Worm (Caenorhabditis elegans): Measurements from ENCODE around the gene fbxb-95.

Gene fbxb-95

DNA sequence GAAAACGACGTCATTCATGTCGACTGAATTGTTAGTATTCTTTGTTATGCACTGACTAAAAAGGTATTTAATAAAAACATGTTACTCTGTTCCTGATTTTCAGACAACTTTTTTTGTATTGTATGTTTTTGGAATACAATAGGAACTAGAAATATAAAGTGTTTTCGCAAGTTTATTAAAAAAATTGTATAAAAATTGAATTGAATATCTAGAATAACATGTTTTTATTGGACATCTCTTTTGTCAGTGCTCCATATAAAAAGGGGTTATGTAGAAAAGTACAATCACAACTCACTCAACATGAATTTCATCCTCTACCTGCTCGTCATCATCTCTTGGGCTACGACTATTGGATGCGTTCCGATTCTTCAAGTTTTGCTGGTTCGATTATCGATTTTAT is 41.1 kb downstream of the fbxb-95 start, which contains the start of gene C46F9.5:
TSS of gene C46F9.5 (plus strand) at position 301 of the 400 bp plus-strand sequence.
- no peak for TF ChIP-seq unc-86 (tag; optimal IDR thresholded peaks at IDR 0.05)
- no peak for TF ChIP-seq ceh-34 (tag; optimal IDR thresholded peaks at IDR 0.05)
- no peak for TF ChIP-seq npax-4 (tag; optimal IDR thresholded peaks at IDR 0.05)
- TF ChIP-seq gmeb-2 (tag; optimal IDR thresholded peaks at IDR 0.05): no peak
- no peak for TF ChIP-seq odd-2 (tag; optimal IDR thresholded peaks at IDR 0.05)
- TF ChIP-seq lim-6 (tag; optimal IDR thresholded peaks at IDR 0.05): no peak

DNA sequence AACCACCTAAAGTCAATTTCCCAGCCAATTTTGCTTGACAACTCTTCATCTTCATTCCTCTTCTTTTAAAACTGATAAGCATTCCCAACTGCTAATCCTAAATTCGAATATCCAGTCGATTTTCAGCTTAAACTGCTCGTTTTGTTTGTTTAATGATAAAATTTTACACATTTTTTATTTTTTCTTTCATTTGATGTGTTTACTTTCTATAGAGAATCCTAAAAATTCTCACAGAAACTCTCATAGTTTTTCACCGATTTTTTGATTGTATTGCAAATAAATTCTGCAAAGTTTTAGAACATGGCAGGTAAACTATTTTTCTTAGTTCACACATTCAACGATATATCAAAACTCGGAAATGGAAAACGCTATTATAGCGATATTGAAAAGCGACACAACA is 41.6 kb downstream of the fbxb-95 start, which contains the start of gene math-25:
TSS of gene math-25 (plus strand) at position 301 of the 400 bp plus-strand sequence.
- TF ChIP-seq ceh-34 (tag; optimal IDR thresholded peaks at IDR 0.05) (no peak), che-1 (tag; optimal IDR thresholded peaks at IDR 0.05) (no peak), npax-4 (tag; optimal IDR thresholded peaks at IDR 0.05) (no peak), ceh-24 (tag; optimal IDR thresholded peaks at IDR 0.05) (no peak), lin-11 (tag; optimal IDR thresholded peaks at IDR 0.05) (no peak), sox-2 (GFP tag; IDR thresholded peaks at IDR 0.05) (no peak), ama-1 (optimal IDR thresholded peaks at IDR 0.05) (no peak), tbx-7 (tag; optimal IDR thresholded peaks at IDR 0.05) (no peak), sdc-2 (tag; optimal IDR thresholded peaks at IDR 0.05) (no peak), hlh-8 (tag; optimal IDR thresholded peaks at IDR 0.05) (no peak), fkh-10 (GFP tag; optimal IDR thresholded peaks at IDR 0.05) (no peak), nhr-232 (tag; optimal IDR thresholded peaks at IDR 0.05) (no peak), ahr-1 (tag; optimal IDR thresholded peaks at IDR 0.05) (no peak)

DNA sequence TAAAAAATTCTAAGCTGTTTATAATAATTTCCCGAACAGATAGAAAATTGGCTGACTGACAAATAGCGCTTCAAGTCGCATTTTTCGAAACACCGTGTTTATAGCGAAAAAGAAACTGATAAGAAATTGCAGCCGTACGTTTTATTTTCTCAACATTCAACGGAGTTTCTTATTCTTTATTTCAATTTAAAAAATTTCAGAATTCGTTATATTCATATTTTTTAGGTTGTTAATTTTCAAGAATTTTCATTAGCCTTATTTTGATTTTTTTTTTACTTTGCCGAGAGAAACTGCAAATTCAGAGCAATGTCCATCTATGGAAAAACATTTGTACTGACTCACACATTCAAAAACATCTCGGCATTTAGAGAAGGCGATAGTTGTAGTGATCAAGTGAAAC is 43.7 kb downstream of the fbxb-95 start, which contains the start of gene C46F9.6:
TSS of gene C46F9.6 (plus strand) at position 301 of the 400 bp plus-strand sequence.
- TF ChIP-seq T23F11.4 (GFP tag; optimal IDR thresholded peaks at IDR 0.05) (no peak), ceh-19 (GFP tag; optimal IDR thresholded peaks at IDR 0.05) (no peak), gmeb-2 (tag; optimal IDR thresholded peaks at IDR 0.05) (no peak), syd-9 (tag; optimal IDR thresholded peaks at IDR 0.05) (no peak), ceh-31 (tag; optimal IDR thresholded peaks at IDR 0.05) (no peak), Y22D7AL.16 (tag; optimal IDR thresholded peaks at IDR 0.05) (no peak)

DNA sequence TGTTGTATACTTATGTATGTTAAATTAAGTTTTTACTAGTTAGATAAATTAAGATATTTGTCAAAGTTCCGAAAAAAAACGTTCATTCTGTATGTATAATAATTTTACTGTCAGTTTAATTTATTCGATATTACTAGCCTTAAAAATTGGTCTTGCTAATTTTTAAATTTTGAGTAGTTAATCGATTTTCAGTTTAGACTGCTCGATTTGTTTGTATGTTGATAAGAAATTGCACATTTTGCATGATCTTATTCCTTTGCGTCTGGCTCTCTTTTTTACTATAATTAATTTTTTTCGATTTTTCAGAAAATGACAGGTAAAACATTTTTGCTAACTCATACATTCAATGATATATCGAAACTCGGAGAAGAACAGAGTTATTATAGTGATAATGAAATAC is 45.7 kb downstream of the fbxb-95 start, which contains the start of gene math-24:
TSS of gene math-24 (plus strand) at position 301 of the 400 bp plus-strand sequence.
- TF ChIP-seq ref-2 (tag; optimal IDR thresholded peaks at IDR 0.05) (no peak), npax-4 (tag; optimal IDR thresholded peaks at IDR 0.05) (no peak), sdc-2 (tag; optimal IDR thresholded peaks at IDR 0.05) (no peak), fkh-6 (tag; optimal IDR thresholded peaks at IDR 0.05) (no peak), ceh-31 (tag; optimal IDR thresholded peaks at IDR 0.05) (no peak), unc-42 (tag; optimal IDR thresholded peaks at IDR 0.05) (no peak), hlh-6 (tag; optimal IDR thresholded peaks at IDR 0.05) (no peak), T23F11.4 (GFP tag; optimal IDR thresholded peaks at IDR 0.05) (no peak), gmeb-2 (tag; optimal IDR thresholded peaks at IDR 0.05) (no peak), ceh-45 (GFP tag; IDR thresholded peaks at IDR 0.05) (no peak), ceh-9 (tag; optimal IDR thresholded peaks at IDR 0.05) (no peak), dmd-4 (tag; optimal IDR thresholded peaks at IDR 0.05; ENCODE audit: borderline replicate concordance) (no peak), nfya-1 (tag; optimal IDR thresholded peaks at IDR 0.05) (no peak), che-1 (tag; optimal IDR thresholded peaks at IDR 0.05) (no peak), C38D4.7 (GFP tag; optimal IDR thresholded peaks at IDR 0.05) (no peak), ceh-22 (tag; optimal IDR thresholded peaks at IDR 0.05) (no peak), ceh-19 (GFP tag; optimal IDR thresholded peaks at IDR 0.05) (no peak), sox-4 (tag; optimal IDR thresholded peaks at IDR 0.05) (no peak), pha-4 (tag; optimal IDR thresholded peaks at IDR 0.05) (no peak), ztf-16 (tag; optimal IDR thresholded peaks at IDR 0.05) (no peak)

DNA sequence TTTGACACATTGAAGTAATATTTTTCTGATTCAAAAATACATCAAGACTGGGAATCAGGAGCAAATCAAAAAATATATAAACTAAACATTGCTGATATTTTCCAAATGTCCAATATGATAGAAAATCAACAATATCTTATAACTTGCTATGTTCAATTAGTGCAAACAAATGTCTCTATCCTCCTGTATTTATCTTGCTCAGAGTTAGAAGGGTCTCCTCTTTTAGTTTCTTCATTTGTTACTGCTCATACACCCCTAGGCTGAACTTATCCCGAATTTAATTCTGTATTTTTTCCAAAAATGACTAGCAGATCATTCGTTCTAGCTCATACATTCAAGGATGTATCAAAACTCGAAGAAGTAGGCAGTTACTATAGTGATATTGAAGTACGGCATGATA is 47.8 kb downstream of the fbxb-95 start, which contains the start of gene math-23:
TSS of gene math-23 (plus strand) at position 301 of the 400 bp plus-strand sequence.
- TF ChIP-seq tbx-7 (tag; optimal IDR thresholded peaks at IDR 0.05): no peak
- no peak for TF ChIP-seq ceh-34 (tag; optimal IDR thresholded peaks at IDR 0.05)

Measured in whole organism, late embryonic.